Fruit fly (Drosophila melanogaster) whole organism, wandering third instar larva: ENCODE results near the gene Imp.

Source experiments
- Abd-B ChIP-seq: fragments of >200 bp; optimal IDR thresholded peaks from 2 replicates; lab custom pipeline; 2017; ENCODE audit warnings: missing biosample characterization, missing genetic modification characterization
- CG32264 ChIP-seq: fragments of 200-800 bp; sonication (Bioruptor generic); optimal IDR thresholded peaks from 2 replicates; lab custom pipeline; 2016; ENCODE audit warnings: missing biosample characterization, missing genetic modification characterization
- CG9705 ChIP-seq: fragments of 200-800 bp; sonication (Bioruptor generic); optimal IDR thresholded peaks from 2 replicates; lab custom pipeline; 2018; ENCODE audit warnings: missing biosample characterization, mild to moderate bottlenecking, missing genetic modification characterization
- CrebA ChIP-seq: fragments of 200-800 bp; sonication (Bioruptor generic); optimal IDR thresholded peaks from 2 replicates; lab custom pipeline; 2016; ENCODE audit warnings: missing biosample characterization, mild to moderate bottlenecking, missing genetic modification characterization, borderline replicate concordance
- Dfd ChIP-seq: fragments of >200 bp; optimal IDR thresholded peaks from 2 replicates; lab custom pipeline; 2017; ENCODE audit warnings: missing biosample characterization, missing genetic modification characterization
- Dif ChIP-seq: fragments of 200-275, 200-300 bp; sonication (Bioruptor generic); optimal IDR thresholded peaks from 2 replicates; lab custom pipeline; 2018; ENCODE audit warnings: missing biosample characterization, missing genetic modification characterization; ENCODE audit not compliant: partially characterized antibody
- GATAd ChIP-seq: sonication (Bioruptor generic); optimal IDR thresholded peaks from 2 replicates; lab custom pipeline; 2016; ENCODE audit warnings: missing biosample characterization, missing genetic modification characterization
- HLH106 ChIP-seq: fragments of 200-800 bp; optimal IDR thresholded peaks from 3 replicates; lab custom pipeline; 2019; ENCODE audit warnings: missing biosample characterization, mild to moderate bottlenecking, missing genetic modification characterization, moderate library complexity
- Hnf4 ChIP-seq: fragments of 200-800 bp; sonication (Bioruptor generic); optimal IDR thresholded peaks from 2 replicates; lab custom pipeline; 2016; ENCODE audit warnings: missing biosample characterization, mild to moderate bottlenecking, missing genetic modification characterization
- Hr78 ChIP-seq: fragments of >200 bp; optimal IDR thresholded peaks from 2 replicates; lab custom pipeline; 2017; ENCODE audit warnings: missing biosample characterization, missing genetic modification characterization
- Jra ChIP-seq: sonication (Bioruptor generic); optimal IDR thresholded peaks from 2 replicates; lab custom pipeline; 2016; ENCODE audit warnings: missing biosample characterization, missing genetic modification characterization
- Mio ChIP-seq: sonication (Bioruptor generic); optimal IDR thresholded peaks from 2 replicates; lab custom pipeline; 2016; ENCODE audit warnings: missing biosample characterization, missing genetic modification characterization
- Myc ChIP-seq: fragments of >200 bp; optimal IDR thresholded peaks from 2 replicates; lab custom pipeline; 2017
- N ChIP-seq: fragments of >200 bp; optimal IDR thresholded peaks from 2 replicates; lab custom pipeline; 2018; ENCODE audit warnings: missing biosample characterization, missing external identifiers, missing genetic modification characterization
- OdsH ChIP-seq: fragments of 200-800 bp; sonication (Bioruptor generic); optimal IDR thresholded peaks from 2 replicates; lab custom pipeline; 2016; ENCODE audit warnings: missing biosample characterization, mild to moderate bottlenecking, missing genetic modification characterization
- Rel ChIP-seq, 2 experiments: fragments of 200-800 bp; sonication (Bioruptor generic) in 1 of 2; optimal IDR thresholded peaks; 2 replicates in 1 of 2; 3 replicates in 1 of 2; lab custom pipeline; 2016 to 2019; ENCODE audit warnings: mild to moderate bottlenecking in 2 of 2, missing biosample characterization in 2 of 2, missing genetic modification characterization in 2 of 2, moderate library complexity in 1 of 2
- Sp1 ChIP-seq: fragments of 200-800 bp; sonication (Bioruptor generic); optimal IDR thresholded peaks from 3 replicates; lab custom pipeline; 2019; ENCODE audit warnings: missing biosample characterization, mild to moderate bottlenecking, missing genetic modification characterization, moderate library complexity
- Vsx2 ChIP-seq: fragments of 200-300, 225-300 bp; sonication (Bioruptor generic); optimal IDR thresholded peaks from 2 replicates; lab custom pipeline; 2018; ENCODE audit warnings: missing biosample characterization, missing genetic modification characterization; ENCODE audit not compliant: partially characterized antibody
- br ChIP-seq: fragments of 200-800 bp; sonication (Bioruptor generic); optimal IDR thresholded peaks from 2 replicates; lab custom pipeline; 2016; ENCODE audit warnings: missing biosample characterization, missing genetic modification characterization
- brk ChIP-seq: fragments of 200-800 bp; sonication (Bioruptor generic); optimal IDR thresholded peaks from 2 replicates; lab custom pipeline; 2016; ENCODE audit warnings: missing biosample characterization, mild to moderate bottlenecking, missing genetic modification characterization
- dl ChIP-seq, 2 experiments: fragments of 175-275, 200-275 bp in 1 of 2; fragments of 200-275 bp in 1 of 2; sonication (Bioruptor generic); optimal IDR thresholded peaks; lab custom pipeline; 2018; ENCODE audit warnings: mild to moderate bottlenecking in 2 of 2, missing biosample characterization in 2 of 2, missing genetic modification characterization in 2 of 2, moderate library complexity in 2 of 2; ENCODE audit not compliant: partially characterized antibody in 2 of 2, insufficient read depth in 1 of 2
- dmrt93B ChIP-seq: fragments of 200-800 bp; sonication (Bioruptor generic); optimal IDR thresholded peaks from 2 replicates; lab custom pipeline; 2018; ENCODE audit warnings: missing biosample characterization, mild to moderate bottlenecking, missing genetic modification characterization
- dsf ChIP-seq: sonication (Bioruptor generic); optimal IDR thresholded peaks from 2 replicates; lab custom pipeline; 2016; ENCODE audit warnings: missing biosample characterization, missing genetic modification characterization, borderline replicate concordance
- ey ChIP-seq: fragments of 200-800 bp; sonication (Bioruptor generic); optimal IDR thresholded peaks from 2 replicates; lab custom pipeline; 2016; ENCODE audit warnings: missing biosample characterization, missing genetic modification characterization
- foxo ChIP-seq, 2 experiments: fragments of 200-800 bp; sonication (Bioruptor generic); optimal IDR thresholded peaks; 2 replicates in 1 of 2; 3 replicates in 1 of 2; lab custom pipeline; 2016 to 2017; ENCODE audit warnings: missing biosample characterization in 2 of 2, missing genetic modification characterization in 2 of 2
- fru ChIP-seq: fragments of 200-800 bp; sonication (Bioruptor generic); optimal IDR thresholded peaks from 3 replicates; lab custom pipeline; 2016; ENCODE audit warnings: missing biosample characterization, mild to moderate bottlenecking, missing genetic modification characterization
- h ChIP-seq: fragments of 200-800 bp; sonication (Bioruptor generic); optimal IDR thresholded peaks from 3 replicates; lab custom pipeline; 2016; ENCODE audit warnings: missing biosample characterization, mild to moderate bottlenecking, missing genetic modification characterization
- jim ChIP-seq: fragments of 175-275, 200-325 bp; sonication (Bioruptor generic); optimal IDR thresholded peaks from 2 replicates; lab custom pipeline; 2016; ENCODE audit warnings: missing biosample characterization, mild to moderate bottlenecking, missing genetic modification characterization
- lola ChIP-seq: fragments of >200 bp; optimal IDR thresholded peaks from 2 replicates; lab custom pipeline; 2017; ENCODE audit warnings: missing biosample characterization, missing genetic modification characterization
- pan ChIP-seq: fragments of >200 bp; optimal IDR thresholded peaks from 2 replicates; lab custom pipeline; 2017
- psq ChIP-seq: fragments of 200-800 bp; sonication (Bioruptor generic); optimal IDR thresholded peaks from 3 replicates; lab custom pipeline; 2017; ENCODE audit warnings: missing biosample characterization, mild to moderate bottlenecking, missing genetic modification characterization, moderate library complexity
- rgr ChIP-seq: fragments of 200-800 bp; sonication (Bioruptor generic); optimal IDR thresholded peaks from 3 replicates; lab custom pipeline; 2016; ENCODE audit warnings: missing biosample characterization, mild to moderate bottlenecking, missing genetic modification characterization
- sage ChIP-seq: fragments of 200-800 bp; sonication (Bioruptor generic); optimal IDR thresholded peaks from 2 replicates; lab custom pipeline; 2016; ENCODE audit warnings: missing biosample characterization, mild to moderate bottlenecking, missing genetic modification characterization
- sv ChIP-seq: fragments of 200-800 bp; sonication (Bioruptor generic); optimal IDR thresholded peaks from 3 replicates; lab custom pipeline; 2016; ENCODE audit warnings: missing biosample characterization, missing genetic modification characterization
- tai ChIP-seq: sonication (Bioruptor generic); optimal IDR thresholded peaks from 2 replicates; lab custom pipeline; 2016; ENCODE audit warnings: missing biosample characterization, missing genetic modification characterization
- usp ChIP-seq: fragments of >200 bp; optimal IDR thresholded peaks from 2 replicates; lab custom pipeline; 2017; ENCODE audit warnings: missing biosample characterization, missing genetic modification characterization
- woc ChIP-seq: sonication (Bioruptor generic); optimal IDR thresholded peaks from 2 replicates; lab custom pipeline; 2016; ENCODE audit warnings: missing biosample characterization, mild to moderate bottlenecking, missing genetic modification characterization

Imp gene

dm6 chrX:10774957-10775682 is 49.0 kb downstream of the Imp start:
- TF ChIP-seq Jra (GFP tag; lab: Kevin White, UChicago) (no peak), Rel (GFP tag; optimal IDR thresholded peaks at IDR 0.05; lab: Kevin White, UChicago) (no peak), Rel (tag; optimal IDR thresholded peaks at IDR 0.05; lab: Kevin White, UChicago) (peak; percentile 47)
- TF ChIP-seq, all 38 proteins: peak for 1

DNA sequence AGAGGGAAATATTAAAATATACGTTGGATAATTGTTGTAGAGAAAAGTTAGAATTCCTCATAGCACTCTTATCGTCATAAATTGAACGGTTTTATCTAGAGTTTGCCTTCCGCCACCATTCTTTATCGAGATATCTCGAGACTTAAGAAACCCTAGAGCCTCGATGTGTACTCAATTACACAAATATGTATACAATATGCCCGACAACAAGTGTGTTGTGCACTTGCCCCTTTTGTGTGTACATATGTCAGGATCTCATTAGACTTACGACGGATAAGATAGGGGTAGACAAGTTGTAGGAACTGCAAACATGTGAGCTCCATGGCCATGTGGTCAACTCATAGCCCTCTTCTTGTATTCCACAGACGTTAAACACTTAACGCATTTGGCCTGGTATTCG is 50.5 kb downstream of the Imp start:
- TF ChIP-seq Hnf4 (GFP tag; lab: Kevin White, UChicago) (no peak), Dfd (GFP tag; lab: Kevin White, UChicago) (no peak), ey (no peak), br (GFP tag; lab: Kevin White, UChicago) (no peak)

DNA sequence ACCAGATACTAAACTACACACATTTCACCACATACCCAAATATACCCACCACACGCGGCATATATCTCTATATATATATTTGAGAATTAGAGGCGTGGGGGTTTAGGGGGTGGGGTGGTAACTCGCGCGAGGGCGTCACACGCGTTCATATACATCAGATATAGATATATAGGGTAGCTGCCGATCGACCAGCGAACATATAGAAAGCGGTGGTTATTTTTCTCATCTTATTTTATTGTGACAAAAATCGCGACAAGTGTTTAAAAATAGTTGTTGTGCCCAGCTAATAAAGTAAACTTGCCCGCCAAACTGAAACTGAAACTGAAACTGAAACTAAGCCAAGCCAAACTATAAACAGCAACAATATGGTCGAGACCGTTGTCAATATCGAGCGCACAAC is 51.4 kb downstream of the Imp start:
- no peak for TF ChIP-seq ey
- TF ChIP-seq Sp1 (GFP tag; lab: Kevin White, UChicago) = no peak
- no peak for TF ChIP-seq CG9705
- no peak for TF ChIP-seq pan (lab: Kevin White, UChicago)
- no peak for TF ChIP-seq Vsx2
- no peak for TF ChIP-seq usp (GFP tag; lab: Kevin White, UChicago)
- TF ChIP-seq woc = no peak
- TF ChIP-seq dl (GFP tag; optimal IDR thresholded peaks at IDR 0.05; lab: Kevin White, UChicago; ENCODE audit: insufficient read depth in 1 of 2, partially characterized antibody in 2 of 2) = no peak
- TF ChIP-seq jim (GFP tag; lab: Kevin White, UChicago) = no peak
- TF ChIP-seq rgr (GFP tag; lab: Kevin White, UChicago) = no peak
- no peak for TF ChIP-seq N (GFP tag; lab: Kevin White, UChicago)
- TF ChIP-seq Hr78 (GFP tag; lab: Kevin White, UChicago) = no peak
- no peak for TF ChIP-seq dsf (GFP tag; lab: Kevin White, UChicago)
- no peak for TF ChIP-seq Myc (lab: Kevin White, UChicago)
- no peak for TF ChIP-seq Abd-B (GFP tag; lab: Kevin White, UChicago)
- no peak for TF ChIP-seq Dfd (GFP tag; lab: Kevin White, UChicago)
- TF ChIP-seq Hnf4 (GFP tag; lab: Kevin White, UChicago) = no peak
- no peak for TF ChIP-seq CrebA
- TF ChIP-seq, all 38 proteins: peak for 0

dm6 chrX:10771856-10772592 is 52.1 kb downstream of the Imp start, which contains the start of gene CG15211:
Gene CG15211, plus strand, starts transcription at chrX:10772541.
- TF ChIP-seq h (GFP tag; lab: Kevin White, UChicago) = peak; percentile 39
- no peak for TF ChIP-seq Dfd (GFP tag; lab: Kevin White, UChicago)
- TF ChIP-seq Jra (GFP tag; lab: Kevin White, UChicago) = no peak
- peak; percentile 41 for TF ChIP-seq br (GFP tag; lab: Kevin White, UChicago)
- TF ChIP-seq brk (GFP tag; lab: Kevin White, UChicago) = peak; percentile 11
- TF ChIP-seq dmrt93B (GFP tag; lab: Kevin White, UChicago) = peak; percentile 17
- TF ChIP-seq GATAd (GFP tag; lab: Kevin White, UChicago) = no peak
- no peak for TF ChIP-seq tai
- no peak for TF ChIP-seq CG9705
- TF ChIP-seq fru (GFP tag; lab: Kevin White, UChicago) = peak; percentile 37
- peak; percentile 59 for TF ChIP-seq Dif (GFP tag; lab: Kevin White, UChicago)
- no peak for TF ChIP-seq Hr78 (GFP tag; lab: Kevin White, UChicago)
- no peak for TF ChIP-seq N (GFP tag; lab: Kevin White, UChicago)
- no peak for TF ChIP-seq jim (GFP tag; lab: Kevin White, UChicago)
- TF ChIP-seq foxo (GFP tag; optimal IDR thresholded peaks at IDR 0.05; lab: Kevin White, UChicago) = peak in 1 of 2 experiments; percentile 64
- TF ChIP-seq rgr (GFP tag; lab: Kevin White, UChicago) = peak; percentile 38
- no peak for TF ChIP-seq Vsx2
- TF ChIP-seq pan (lab: Kevin White, UChicago) = no peak
- no peak for TF ChIP-seq Myc (lab: Kevin White, UChicago)
- no peak for TF ChIP-seq usp (GFP tag; lab: Kevin White, UChicago)
- TF ChIP-seq sv (GFP tag; lab: Kevin White, UChicago) = peak; percentile 39
- no peak for TF ChIP-seq CG32264 (GFP tag; lab: Kevin White, UChicago)
- TF ChIP-seq psq (GFP tag; lab: Kevin White, UChicago) = peak; percentile 49
- TF ChIP-seq dl (GFP tag; optimal IDR thresholded peaks at IDR 0.05; lab: Kevin White, UChicago; ENCODE audit: insufficient read depth in 1 of 2, partially characterized antibody in 2 of 2) = peak in 1 of 2 experiments; percentile 39
- peak; percentile 4 for TF ChIP-seq Hnf4 (GFP tag; lab: Kevin White, UChicago)
- no peak for TF ChIP-seq CrebA
- TF ChIP-seq sage (GFP tag; lab: Kevin White, UChicago) = no peak
- no peak for TF ChIP-seq lola (GFP tag; lab: Kevin White, UChicago)
- peak; percentile 50 for TF ChIP-seq Sp1 (GFP tag; lab: Kevin White, UChicago)
- TF ChIP-seq Abd-B (GFP tag; lab: Kevin White, UChicago) = no peak
- TF ChIP-seq Rel (GFP tag; optimal IDR thresholded peaks at IDR 0.05; lab: Kevin White, UChicago) = peak; percentile 39
- TF ChIP-seq Rel (tag; optimal IDR thresholded peaks at IDR 0.05; lab: Kevin White, UChicago) = no peak
- peak; percentile 41 for TF ChIP-seq woc
- peak; percentile 52 for TF ChIP-seq HLH106 (tag; lab: Kevin White, UChicago)
- TF ChIP-seq Mio (GFP tag; lab: Kevin White, UChicago) = no peak
- TF ChIP-seq dsf (GFP tag; lab: Kevin White, UChicago) = no peak
- TF ChIP-seq OdsH (GFP tag; lab: Kevin White, UChicago) = peak; percentile 26
